1 fruit fly cellular context compared by ENCODE assay signal in genomic region chr3R:29591481-29592138, dm6.
TF ChIP-seq lines count a peak whose summit lies in the region.

Gene alph, plus strand, starts transcription at chr3R:29591831.

TF ChIP-seq in whole organism, embryonic, 481 proteins besides CTCF, POLR2A, EP300 and RAD21 (continued from another document and continues in another):
- TF ChIP-seq sisA (GFP tag; IDR thresholded peaks at IDR 0.05; lab: Robert Waterston, UW): no peak
- TF ChIP-seq Atf6 (GFP tag; IDR thresholded peaks at IDR 0.05; lab: Robert Waterston, UW): no peak
- peak; percentile 45 for TF ChIP-seq unpg (GFP tag; optimal IDR thresholded peaks at IDR 0.05; lab: Kevin White, UChicago)
- TF ChIP-seq CG32532 (GFP tag; IDR thresholded peaks at IDR 0.05; lab: Robert Waterston, UW): peak; percentile 51
- no peak for TF ChIP-seq Vsx1 (GFP tag; optimal IDR thresholded peaks at IDR 0.05; lab: Kevin White, UChicago)
- TF ChIP-seq CG6254 (GFP tag; optimal IDR thresholded peaks at IDR 0.05; lab: Kevin White, UChicago): peak; percentile 42
- TF ChIP-seq Bdp1 (GFP tag; optimal IDR thresholded peaks at IDR 0.05; lab: Kevin White, UChicago): peak; percentile 26
- no peak for TF ChIP-seq CG11695 (GFP tag; IDR thresholded peaks at IDR 0.05; lab: Robert Waterston, UW)
- no peak for TF ChIP-seq br (optimal IDR thresholded peaks at IDR 0.05; lab: Kevin White, UChicago)
- TF ChIP-seq CG16779 (GFP tag; IDR thresholded peaks at IDR 0.05; lab: Robert Waterston, UW): no peak
- no peak for TF ChIP-seq aop (GFP tag; IDR thresholded peaks at IDR 0.05; lab: Robert Waterston, UW)
- peak; percentile 52 for TF ChIP-seq CG12659 (GFP tag; optimal IDR thresholded peaks at IDR 0.05; lab: Kevin White, UChicago)
- no peak for TF ChIP-seq lbe (GFP tag; optimal IDR thresholded peaks at IDR 0.05; lab: Kevin White, UChicago)
- no peak for TF ChIP-seq ken (GFP tag; IDR thresholded peaks at IDR 0.05; lab: Robert Waterston, UW)
- TF ChIP-seq CG15696 (tag; optimal IDR thresholded peaks at IDR 0.05; lab: Kevin White, UChicago): no peak
- no peak for TF ChIP-seq CG7928 (GFP tag; optimal IDR thresholded peaks at IDR 0.05; lab: Kevin White, UChicago)
- no peak for TF ChIP-seq al (GFP tag; IDR thresholded peaks at IDR 0.05; lab: Robert Waterston, UW)
- peak; percentile 33 for TF ChIP-seq CG30403 (GFP tag; optimal IDR thresholded peaks at IDR 0.05; lab: Kevin White, UChicago)
- no peak for TF ChIP-seq CG12299 (tag; optimal IDR thresholded peaks at IDR 0.05; lab: Kevin White, UChicago)
- TF ChIP-seq oc (tag; optimal IDR thresholded peaks at IDR 0.05; lab: Kevin White, UChicago): no peak
- peak; percentile 25 for TF ChIP-seq CG3163 (GFP tag; optimal IDR thresholded peaks at IDR 0.05; lab: Kevin White, UChicago)
- TF ChIP-seq dan (GFP tag; IDR thresholded peaks at IDR 0.05; lab: Robert Waterston, UW): no peak
- TF ChIP-seq CG14014 (GFP tag; IDR thresholded peaks at IDR 0.05; lab: Robert Waterston, UW): peak; percentile 10; the same call in 1 of the 2 replicates
- TF ChIP-seq sens-2 (GFP tag; IDR thresholded peaks at IDR 0.05; lab: Robert Waterston, UW): no peak
- TF ChIP-seq HmgD (GFP tag; optimal IDR thresholded peaks at IDR 0.05; lab: Kevin White, UChicago): peak; percentile 91
- TF ChIP-seq Abd-B (GFP tag; optimal IDR thresholded peaks at IDR 0.05; lab: Kevin White, UChicago): peak; percentile 50
- peak; percentile 95 for TF ChIP-seq hbn (GFP tag; IDR thresholded peaks at IDR 0.05; lab: Robert Waterston, UW; ENCODE audit: partially characterized antibody)
- no peak for TF ChIP-seq CG3726 (GFP tag; IDR thresholded peaks at IDR 0.05; lab: Robert Waterston, UW)
- TF ChIP-seq tap (tag; optimal IDR thresholded peaks at IDR 0.05; lab: Kevin White, UChicago): no peak
- peak; percentile 33 for TF ChIP-seq yki (optimal IDR thresholded peaks at IDR 0.05; lab: Kevin White, UChicago)
- TF ChIP-seq HLH4C (GFP tag; IDR thresholded peaks at IDR 0.05; lab: Robert Waterston, UW; ENCODE audit: partially characterized antibody): peak; percentile 96
- peak; percentile 69 for TF ChIP-seq CG14710 (tag; optimal IDR thresholded peaks at IDR 0.05; lab: Kevin White, UChicago)
- TF ChIP-seq Optix (GFP tag; IDR thresholded peaks at IDR 0.05; lab: Robert Waterston, UW): 0 out of 3 replicates have a peak, but pooled peaks have one; percentile 28
- TF ChIP-seq cg (GFP tag; optimal IDR thresholded peaks at IDR 0.05; lab: Kevin White, UChicago): peak; percentile 96
- no peak for TF ChIP-seq bowl (GFP tag; IDR thresholded peaks at IDR 0.05; lab: Robert Waterston, UW)
- TF ChIP-seq D (optimal IDR thresholded peaks at IDR 0.05; lab: Kevin White, UChicago): no peak
- no peak for TF ChIP-seq D (GFP tag; optimal IDR thresholded peaks at IDR 0.05; lab: Kevin White, UChicago)
- TF ChIP-seq CG17361 (GFP tag; IDR thresholded peaks at IDR 0.05; lab: Robert Waterston, UW): no peak; the same call in 2 of the 3 replicates
- TF ChIP-seq Med (GFP tag; lab: Kevin White, UChicago): peak; percentile 86
- no peak for TF ChIP-seq Aef1 (GFP tag; IDR thresholded peaks at IDR 0.05; lab: Robert Waterston, UW)
- TF ChIP-seq zen2 (GFP tag; IDR thresholded peaks at IDR 0.05; lab: Robert Waterston, UW; ENCODE audit: partially characterized antibody): peak; percentile 93
- no peak for TF ChIP-seq NC2α (GFP tag; optimal IDR thresholded peaks at IDR 0.05; lab: Kevin White, UChicago)
- TF ChIP-seq CG34376 (GFP tag; optimal IDR thresholded peaks at IDR 0.05; lab: Kevin White, UChicago): no peak
- TF ChIP-seq HLHmδ (GFP tag; optimal IDR thresholded peaks at IDR 0.05; lab: Kevin White, UChicago): no peak
- peak; percentile 51 for TF ChIP-seq Dad (GFP tag; optimal IDR thresholded peaks at IDR 0.05; lab: Kevin White, UChicago)
- TF ChIP-seq her (GFP tag; optimal IDR thresholded peaks at IDR 0.05; lab: Kevin White, UChicago): no peak
- 0 out of 3 replicates have a peak, but pooled peaks have one; percentile 48 for TF ChIP-seq CG11456 (GFP tag; IDR thresholded peaks at IDR 0.05; lab: Robert Waterston, UW)
- TF ChIP-seq CG17186 (GFP tag; optimal IDR thresholded peaks at IDR 0.05; lab: Kevin White, UChicago): peak; percentile 52
- peak; percentile 8 for TF ChIP-seq fd96Cb (tag; optimal IDR thresholded peaks at IDR 0.05; lab: Kevin White, UChicago)
- TF ChIP-seq CG7839 (tag; optimal IDR thresholded peaks at IDR 0.05; lab: Kevin White, UChicago): peak; percentile 27
- TF ChIP-seq grn (GFP tag; optimal IDR thresholded peaks at IDR 0.05; lab: Kevin White, UChicago): peak; percentile 9
- no peak for TF ChIP-seq CG4854 (GFP tag; optimal IDR thresholded peaks at IDR 0.05; lab: Kevin White, UChicago)
- no peak for TF ChIP-seq CG10431 (GFP tag; optimal IDR thresholded peaks at IDR 0.05; lab: Kevin White, UChicago)
- no peak for TF ChIP-seq H15 (GFP tag; IDR thresholded peaks at IDR 0.05; lab: Robert Waterston, UW)
- peak; percentile 51 for TF ChIP-seq lilli (GFP tag; optimal IDR thresholded peaks at IDR 0.05; lab: Kevin White, UChicago)
- peak; percentile 30 for TF ChIP-seq chn (GFP tag; optimal IDR thresholded peaks at IDR 0.05; lab: Kevin White, UChicago)
- TF ChIP-seq CG18764 (GFP tag; optimal IDR thresholded peaks at IDR 0.05; lab: Kevin White, UChicago): peak; percentile 20
- TF ChIP-seq CG17568 (GFP tag; optimal IDR thresholded peaks at IDR 0.05; lab: Kevin White, UChicago): no peak
- peak; percentile 28; the same call in 1 of the 2 replicates for TF ChIP-seq Ada2b (GFP tag; IDR thresholded peaks at IDR 0.05; lab: Robert Waterston, UW)
- TF ChIP-seq run (tag; optimal IDR thresholded peaks at IDR 0.05; lab: Kevin White, UChicago): no peak
- TF ChIP-seq Fer1 (GFP tag; optimal IDR thresholded peaks at IDR 0.05; lab: Kevin White, UChicago): peak; percentile 22
- no peak for TF ChIP-seq so (GFP tag; IDR thresholded peaks at IDR 0.05; lab: Robert Waterston, UW)
- TF ChIP-seq CG10959 (GFP tag; IDR thresholded peaks at IDR 0.05; lab: Robert Waterston, UW): no peak
- TF ChIP-seq crp (GFP tag; optimal IDR thresholded peaks at IDR 0.05; lab: Kevin White, UChicago): peak in 1 of 2 experiments; percentile 59
- peak; percentile 69 for TF ChIP-seq Rfx (GFP tag; IDR thresholded peaks at IDR 0.05; lab: Robert Waterston, UW)
- no peak for TF ChIP-seq ap (GFP tag; IDR thresholded peaks at IDR 0.05; lab: Robert Waterston, UW)
- no peak for TF ChIP-seq CG11504 (tag; optimal IDR thresholded peaks at IDR 0.05; lab: Kevin White, UChicago)
- TF ChIP-seq ewg (GFP tag; optimal IDR thresholded peaks at IDR 0.05; lab: Kevin White, UChicago): peak; percentile 14
- peak; percentile 46 for TF ChIP-seq CG7556 (GFP tag; optimal IDR thresholded peaks at IDR 0.05; lab: Kevin White, UChicago)
- no peak for TF ChIP-seq CG7745 (tag; optimal IDR thresholded peaks at IDR 0.05; lab: Kevin White, UChicago)
- TF ChIP-seq vfl (GFP tag; optimal IDR thresholded peaks at IDR 0.05; lab: Kevin White, UChicago): peak; percentile 9
- peak; percentile 6 for TF ChIP-seq CG33557 (GFP tag; optimal IDR thresholded peaks at IDR 0.05; lab: Kevin White, UChicago)
- peak; percentile 37 for TF ChIP-seq CG2712 (tag; optimal IDR thresholded peaks at IDR 0.05; lab: Kevin White, UChicago)
- peak; percentile 91 for TF ChIP-seq Ets65A (GFP tag; lab: Kevin White, UChicago)
- no peak for TF ChIP-seq luna (GFP tag; optimal IDR thresholded peaks at IDR 0.05; lab: Kevin White, UChicago)
- TF ChIP-seq hkb (optimal IDR thresholded peaks at IDR 0.05; lab: Kevin White, UChicago): no peak
- TF ChIP-seq hkb (GFP tag; IDR thresholded peaks at IDR 0.05; lab: Robert Waterston, UW): peak; percentile 69
- TF ChIP-seq CG4730 (GFP tag; IDR thresholded peaks at IDR 0.05; lab: Robert Waterston, UW): no peak
- no peak for TF ChIP-seq chm (GFP tag; IDR thresholded peaks at IDR 0.05; lab: Robert Waterston, UW)
- no peak for TF ChIP-seq croc (GFP tag; conservative IDR thresholded peaks at IDR 0.05; lab: Robert Waterston, UW)
- TF ChIP-seq gcm (GFP tag; optimal IDR thresholded peaks at IDR 0.05; lab: Kevin White, UChicago): no peak
- peak; percentile 99 for TF ChIP-seq amos (GFP tag; IDR thresholded peaks at IDR 0.05; lab: Robert Waterston, UW; ENCODE audit: partially characterized antibody)
- TF ChIP-seq dysf (GFP tag; IDR thresholded peaks at IDR 0.05; lab: Robert Waterston, UW): peak; percentile 37; the same call in 1 of the 3 replicates
- TF ChIP-seq CG11085 (GFP tag; IDR thresholded peaks at IDR 0.05; lab: Robert Waterston, UW): no peak
- no peak for TF ChIP-seq Gsc (GFP tag; IDR thresholded peaks at IDR 0.05; lab: Robert Waterston, UW)
- TF ChIP-seq CG3995 (GFP tag; optimal IDR thresholded peaks at IDR 0.05; lab: Kevin White, UChicago): peak; percentile 67
- TF ChIP-seq CG13296 (GFP tag; optimal IDR thresholded peaks at IDR 0.05; lab: Kevin White, UChicago): no peak
- peak; percentile 96 for TF ChIP-seq unc-4 (GFP tag; IDR thresholded peaks at IDR 0.05; lab: Robert Waterston, UW; ENCODE audit: partially characterized antibody)
- TF ChIP-seq D19B (GFP tag; optimal IDR thresholded peaks at IDR 0.05; lab: Kevin White, UChicago): no peak
- TF ChIP-seq TFAM (GFP tag; optimal IDR thresholded peaks at IDR 0.05; lab: Kevin White, UChicago): no peak
- TF ChIP-seq CrebB (tag; optimal IDR thresholded peaks at IDR 0.05; lab: Kevin White, UChicago): peak; percentile 26
- TF ChIP-seq CG8924 (tag; optimal IDR thresholded peaks at IDR 0.05; lab: Kevin White, UChicago): peak; percentile 25
- 0 out of 2 replicates have a peak, but pooled peaks have one; percentile 15 for TF ChIP-seq CG17328 (GFP tag; IDR thresholded peaks at IDR 0.05; lab: Robert Waterston, UW)
- peak; percentile 61 for TF ChIP-seq Hmr (GFP tag; optimal IDR thresholded peaks at IDR 0.05; lab: Kevin White, UChicago)
- TF ChIP-seq CG13894 (tag; optimal IDR thresholded peaks at IDR 0.05; lab: Kevin White, UChicago): no peak
- TF ChIP-seq mam (GFP tag; optimal IDR thresholded peaks at IDR 0.05; lab: Kevin White, UChicago): peak; percentile 54
- TF ChIP-seq lab (GFP tag; optimal IDR thresholded peaks at IDR 0.05; lab: Kevin White, UChicago): peak; percentile 41
- peak; percentile 15 for TF ChIP-seq CG9727 (GFP tag; optimal IDR thresholded peaks at IDR 0.05; lab: Kevin White, UChicago)
- TF ChIP-seq CG43689 (GFP tag; IDR thresholded peaks at IDR 0.05; lab: Robert Waterston, UW): no peak
- TF ChIP-seq HmgZ (tag; optimal IDR thresholded peaks at IDR 0.05; lab: Kevin White, UChicago): peak; percentile 85
- no peak for TF ChIP-seq Dip2 (GFP tag; IDR thresholded peaks at IDR 0.05; lab: Robert Waterston, UW)
- peak; percentile 96 for TF ChIP-seq CG7963 (GFP tag; IDR thresholded peaks at IDR 0.05; lab: Robert Waterston, UW; ENCODE audit: partially characterized antibody)
- TF ChIP-seq CG2678 (tag; optimal IDR thresholded peaks at IDR 0.05; lab: Kevin White, UChicago): peak; percentile 33
- TF ChIP-seq pan (optimal IDR thresholded peaks at IDR 0.05; lab: Kevin White, UChicago): no peak
- peak in 1 of 2 experiments; percentile 45 for TF ChIP-seq pan (GFP tag; optimal IDR thresholded peaks at IDR 0.05 in 1 of 2, IDR thresholded peaks at IDR 0.05 in 1 of 2)
- no peak; the same call in 1 of the 2 replicates for TF ChIP-seq wdn (GFP tag; IDR thresholded peaks at IDR 0.05; lab: Robert Waterston, UW)
- no peak for TF ChIP-seq Ssrp (tag; optimal IDR thresholded peaks at IDR 0.05; lab: Kevin White, UChicago)
- TF ChIP-seq onecut (GFP tag; IDR thresholded peaks at IDR 0.05; lab: Robert Waterston, UW): peak; percentile 55
- TF ChIP-seq gcm2 (GFP tag; optimal IDR thresholded peaks at IDR 0.05; lab: Kevin White, UChicago): no peak
- TF ChIP-seq tin (GFP tag; optimal IDR thresholded peaks at IDR 0.05; lab: Kevin White, UChicago): peak; percentile 51
- no peak for TF ChIP-seq pho (GFP tag; optimal IDR thresholded peaks at IDR 0.05; lab: Kevin White, UChicago)
- TF ChIP-seq Jarid2 (GFP tag; optimal IDR thresholded peaks at IDR 0.05; lab: Kevin White, UChicago): no peak
- TF ChIP-seq Ptx1 (GFP tag; IDR thresholded peaks at IDR 0.05; lab: Robert Waterston, UW): no peak
- no peak for TF ChIP-seq slou (GFP tag; optimal IDR thresholded peaks at IDR 0.05; lab: Kevin White, UChicago)
- peak; percentile 51 for TF ChIP-seq Dip3 (GFP tag; optimal IDR thresholded peaks at IDR 0.05; lab: Kevin White, UChicago)
- TF ChIP-seq CG6683 (GFP tag; optimal IDR thresholded peaks at IDR 0.05; lab: Kevin White, UChicago): no peak
- no peak for TF ChIP-seq gem (tag; optimal IDR thresholded peaks at IDR 0.05; lab: Kevin White, UChicago)
- no peak for TF ChIP-seq CG6654 (GFP tag; optimal IDR thresholded peaks at IDR 0.05; lab: Kevin White, UChicago)
- TF ChIP-seq pita (GFP tag; optimal IDR thresholded peaks at IDR 0.05; lab: Kevin White, UChicago): peak; percentile 96
- 0 out of 3 replicates have a peak, but pooled peaks have one; percentile 7 for TF ChIP-seq CG7357 (GFP tag; IDR thresholded peaks at IDR 0.05; lab: Robert Waterston, UW)
- peak; percentile 32 for TF ChIP-seq CG10979 (tag; optimal IDR thresholded peaks at IDR 0.05; lab: Kevin White, UChicago)
- peak; percentile 28 for TF ChIP-seq Antp (GFP tag; optimal IDR thresholded peaks at IDR 0.05; lab: Kevin White, UChicago)
- peak; percentile 64 for TF ChIP-seq ems (GFP tag; optimal IDR thresholded peaks at IDR 0.05; lab: Kevin White, UChicago)
- TF ChIP-seq YL-1 (GFP tag; optimal IDR thresholded peaks at IDR 0.05; lab: Kevin White, UChicago): peak; percentile 77
- no peak for TF ChIP-seq disco-r (GFP tag; optimal IDR thresholded peaks at IDR 0.05; lab: Kevin White, UChicago)
- no peak for TF ChIP-seq zen (tag; optimal IDR thresholded peaks at IDR 0.05; lab: Kevin White, UChicago)
- TF ChIP-seq CG14441 (GFP tag; IDR thresholded peaks at IDR 0.05; lab: Robert Waterston, UW): no peak
- TF ChIP-seq CG8281 (tag; optimal IDR thresholded peaks at IDR 0.05; lab: Kevin White, UChicago): no peak
- no peak for TF ChIP-seq Ravus (GFP tag; IDR thresholded peaks at IDR 0.05; lab: Robert Waterston, UW)
- TF ChIP-seq CG18599 (GFP tag; optimal IDR thresholded peaks at IDR 0.05; lab: Kevin White, UChicago): peak; percentile 57
- TF ChIP-seq CG6689 (GFP tag; IDR thresholded peaks at IDR 0.05; lab: Robert Waterston, UW): no peak
- no peak for TF ChIP-seq CG1832 (GFP tag; optimal IDR thresholded peaks at IDR 0.05; lab: Kevin White, UChicago)
- TF ChIP-seq row (GFP tag; IDR thresholded peaks at IDR 0.05; lab: Robert Waterston, UW): peak; percentile 44; the same call in 2 of the 3 replicates
- TF ChIP-seq CG34224 (GFP tag; IDR thresholded peaks at IDR 0.05; lab: Robert Waterston, UW; ENCODE audit: partially characterized antibody): peak; percentile 93
- no peak for TF ChIP-seq seq (GFP tag; IDR thresholded peaks at IDR 0.05; lab: Robert Waterston, UW)
